Fruit fly (Drosophila melanogaster) Kc167 (cell line): Measurements from ENCODE around the gene CG5171.

Experiments
- Myc ChIP-seq: fragments of >200 bp; optimal IDR thresholded peaks from 2 replicates; lab custom pipeline; 2017; ENCODE audit warnings: missing external identifiers
- Sin3A ChIP-seq: fragments of >200 bp; optimal IDR thresholded peaks from 2 replicates; lab custom pipeline; 2018; ENCODE audit warnings: missing external identifiers
- h ChIP-seq: fragments of >200 bp; optimal IDR thresholded peaks from 3 replicates; lab custom pipeline; 2018; ENCODE audit warnings: missing external identifiers
- insv ChIP-seq: fragments of >200 bp; optimal IDR thresholded peaks from 3 replicates; lab custom pipeline; 2018; ENCODE audit warnings: missing external identifiers
- psq ChIP-seq: fragments of >200 bp; optimal IDR thresholded peaks from 2 replicates; lab custom pipeline; 2017; ENCODE audit warnings: missing external identifiers
- ttk ChIP-seq: sonication (Bioruptor generic); optimal IDR thresholded peaks from 2 replicates; lab custom pipeline; 2017; ENCODE audit warnings: missing external identifiers

The CG5171 gene

DNA sequence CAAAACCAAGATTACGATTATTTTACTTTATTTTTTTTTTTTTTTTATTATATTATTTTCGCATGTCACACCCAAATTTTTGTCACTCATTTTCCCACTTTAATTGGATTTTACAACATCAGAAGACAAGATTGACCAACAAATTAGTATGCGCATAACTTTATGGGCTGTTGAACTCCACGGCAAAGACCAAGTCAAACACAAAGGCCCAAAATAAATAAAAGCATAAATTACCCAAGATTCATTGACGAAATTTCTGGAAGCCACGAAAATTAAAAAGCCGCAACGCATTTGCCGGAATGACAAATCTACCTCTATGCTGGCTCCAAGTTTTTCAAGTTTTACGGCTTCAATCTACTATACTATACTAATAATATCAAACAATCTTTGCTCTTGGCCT is 41.0 kb downstream of the CG5171 start:
- TF ChIP-seq psq: no peak
- TF ChIP-seq h (lab: Kevin White, UChicago): no peak
- no peak for TF ChIP-seq ttk (lab: Kevin White, UChicago)
- TF ChIP-seq insv (lab: Kevin White, UChicago): no peak
- TF ChIP-seq Myc: no peak
- no peak for TF ChIP-seq Sin3A

- TF ChIP-seq h (lab: Kevin White, UChicago) (no peak), Sin3A (no peak), psq (no peak), Myc (no peak), ttk (lab: Kevin White, UChicago) (no peak), insv (lab: Kevin White, UChicago) (no peak)
These were observed 41.8 kb downstream of the CG5171 start for dm6 chr2L:7442929-7443328.

DNA sequence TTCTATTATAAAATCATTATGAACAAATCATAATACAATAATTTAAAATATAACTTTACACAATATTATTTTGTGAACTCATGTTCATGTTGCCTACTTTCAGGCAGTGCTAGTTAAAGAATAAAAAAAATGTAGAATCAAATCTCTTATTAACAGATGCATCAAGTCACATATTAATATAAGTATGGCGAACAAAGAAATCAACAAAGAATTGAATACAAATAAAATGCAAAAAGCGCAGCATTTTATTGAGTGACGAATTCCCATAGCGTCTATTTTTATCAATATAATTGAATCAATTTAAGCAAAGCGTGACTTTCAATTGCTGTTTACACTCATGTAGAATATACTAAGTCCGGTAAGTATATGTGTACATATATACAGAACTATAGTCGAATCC is 46.7 kb downstream of the CG5171 start:
- no peak for TF ChIP-seq h (lab: Kevin White, UChicago)
- TF ChIP-seq insv (lab: Kevin White, UChicago): no peak
- no peak for TF ChIP-seq Sin3A
- no peak for TF ChIP-seq Myc
- no peak for TF ChIP-seq ttk (lab: Kevin White, UChicago)
- TF ChIP-seq psq: no peak

DNA sequence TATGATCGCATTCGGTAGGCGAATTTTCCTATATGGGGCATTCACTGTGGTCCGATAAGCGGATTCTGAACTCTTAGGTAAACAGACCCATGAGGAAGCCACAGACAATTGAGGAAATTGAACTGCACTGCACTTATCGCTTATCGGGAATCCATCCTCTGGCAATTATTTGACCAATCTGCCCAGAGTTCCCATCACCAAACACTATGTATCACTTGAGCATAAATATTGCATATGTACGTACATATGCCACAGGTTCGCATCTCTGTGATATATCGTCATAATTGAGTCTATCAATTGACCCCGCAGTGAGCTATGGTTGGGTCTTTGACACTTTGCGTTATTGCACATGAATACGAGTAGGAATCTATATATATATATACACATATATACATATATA is 47.2 kb downstream of the CG5171 start:
- TF ChIP-seq Myc: no peak
- TF ChIP-seq h (lab: Kevin White, UChicago): no peak
- no peak for TF ChIP-seq ttk (lab: Kevin White, UChicago)
- TF ChIP-seq psq: no peak

- TF ChIP-seq Myc (no peak), insv (lab: Kevin White, UChicago) (no peak), h (lab: Kevin White, UChicago) (no peak), ttk (lab: Kevin White, UChicago) (no peak), psq (no peak), Sin3A (no peak)
These were observed 49.8 kb downstream of the CG5171 start, which contains the start of gene santa-maria for dm6 chr2L:7450966-7451365. Gene santa-maria (minus strand): TSS chr2L:7451244.

DNA sequence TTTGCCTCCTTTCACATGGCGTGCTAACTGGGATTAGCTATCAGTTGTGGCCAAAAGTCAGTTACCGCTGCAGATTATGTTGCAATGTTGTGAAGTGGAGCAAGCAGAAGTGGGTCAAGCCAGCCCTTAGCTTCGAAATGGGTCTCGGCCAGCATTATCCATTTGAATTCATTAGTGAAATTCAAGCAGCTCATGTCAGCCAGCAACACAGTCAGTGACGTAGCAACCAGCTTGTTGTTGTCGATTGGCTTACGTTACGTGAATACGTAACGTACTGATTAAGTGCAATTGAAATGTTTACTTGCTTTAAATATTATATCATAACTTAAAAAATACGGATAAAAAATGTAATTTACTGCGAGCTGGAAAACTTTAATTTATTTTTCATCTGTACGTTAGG is 51.0 kb downstream of the CG5171 start:
- TF ChIP-seq psq (no peak), h (lab: Kevin White, UChicago) (no peak), Myc (no peak), Sin3A (no peak), insv (lab: Kevin White, UChicago) (no peak), ttk (lab: Kevin White, UChicago) (no peak)

- TF ChIP-seq Sin3A: no peak
- TF ChIP-seq insv (lab: Kevin White, UChicago): no peak
- no peak for TF ChIP-seq Myc
- TF ChIP-seq ttk (lab: Kevin White, UChicago): no peak
- no peak for TF ChIP-seq h (lab: Kevin White, UChicago)
- no peak for TF ChIP-seq psq
These were observed 53.0 kb downstream of the CG5171 start, which contains the start of gene Gr28a for dm6 chr2L:7454112-7454511. Gene Gr28a (minus strand): TSS chr2L:7454212.
